Worm (Caenorhabditis elegans) whole organism, L1 larva: ENCODE data around the gene ZK856.6.

Experiments used
- C04F5.9 ChIP-seq: sonication (generic microtip); optimal IDR thresholded peaks from 2 replicates; lab custom pipeline; 2016; ENCODE audit warnings: missing genetic modification characterization, missing compliant biosample characterization
- C16A3.4 ChIP-seq: fragments of 150-350 bp; optimal IDR thresholded peaks from 2 replicates; lab custom pipeline; 2014; ENCODE audit warnings: missing biosample characterization, missing genetic modification characterization
- alr-1 ChIP-seq: fragments of 200-800 bp; sonication (Bioruptor generic); optimal IDR thresholded peaks from 2 replicates; lab custom pipeline; 2018; ENCODE audit warnings: borderline replicate concordance, mild to moderate bottlenecking, missing genetic modification characterization, missing compliant biosample characterization
- aly-2 ChIP-seq: fragments of 150-350 bp; optimal IDR thresholded peaks from 2 replicates; lab custom pipeline; 2014; ENCODE audit warnings: missing biosample characterization, missing genetic modification characterization
- blmp-1 ChIP-seq: fragments of 150-350 bp; optimal IDR thresholded peaks from 2 replicates; lab custom pipeline; 2014; ENCODE audit warnings: missing biosample characterization, missing genetic modification characterization
- ceh-8 ChIP-seq: fragments of 200-800 bp; sonication (Bioruptor generic); optimal IDR thresholded peaks from 2 replicates; lab custom pipeline; 2018; ENCODE audit warnings: mild to moderate bottlenecking, missing genetic modification characterization, moderate library complexity, missing compliant biosample characterization
- ceh-82 ChIP-seq, 3 experiments: fragments of 150-350 bp in 1 of 3; sonication (generic microtip) in 2 of 3; optimal IDR thresholded peaks; 2 replicates each; lab custom pipeline; 2014 to 2017; ENCODE audit warnings: missing biosample characterization in 3 of 3, missing genetic modification characterization in 3 of 3
- dpl-1 ChIP-seq, 3 experiments: fragments of 150-350 bp in 2 of 3; sonication (generic microtip) in 1 of 3; optimal IDR thresholded peaks; 2 replicates each; lab custom pipeline; 2014 to 2017; ENCODE audit warnings: missing biosample characterization in 3 of 3, missing genetic modification characterization in 3 of 3, missing genetic modification reagents in 3 of 3
- dsc-1 ChIP-seq: sonication (generic microtip); optimal IDR thresholded peaks from 2 replicates; lab custom pipeline; 2016; ENCODE audit warnings: mild to moderate bottlenecking, missing genetic modification characterization, missing compliant biosample characterization
- efl-1 ChIP-seq, 4 experiments: fragments of 150-350 bp; optimal IDR thresholded peaks in 3 of 4; peaks in 1 of 4; 1 replicate in 1 of 4; 2 replicates in 3 of 4; lab custom pipeline; 2014; ENCODE audit warnings: missing biosample characterization in 2 of 4, missing genetic modification characterization in 2 of 4, missing genetic modification reagents in 2 of 4
- elt-2 ChIP-seq: sonication (generic microtip); optimal IDR thresholded peaks from 2 replicates; lab custom pipeline; 2016; ENCODE audit warnings: missing genetic modification characterization, mild to moderate bottlenecking, inconsistent platforms, missing compliant biosample characterization, missing genetic modification reagents
- fkh-8 ChIP-seq: sonication (generic microtip); optimal IDR thresholded peaks from 2 replicates; lab custom pipeline; 2016; ENCODE audit warnings: mild to moderate bottlenecking, missing genetic modification characterization, missing compliant biosample characterization
- hlh-17 ChIP-seq: fragments of 200-800 bp; sonication (Bioruptor generic); optimal IDR thresholded peaks from 2 replicates; lab custom pipeline; 2018; ENCODE audit warnings: missing genetic modification characterization, mild to moderate bottlenecking, missing compliant biosample characterization, moderate library complexity, borderline replicate concordance
- jun-1 ChIP-seq: fragments of 150-350 bp; optimal IDR thresholded peaks from 2 replicates; lab custom pipeline; 2014; ENCODE audit warnings: missing biosample characterization, missing genetic modification reagents, missing genetic modification characterization
- lin-13 ChIP-seq: fragments of 150-350 bp; optimal IDR thresholded peaks from 2 replicates; lab custom pipeline; 2014; ENCODE audit warnings: missing biosample characterization, missing genetic modification reagents, missing genetic modification characterization
- lin-14 ChIP-seq: fragments of 200-800 bp; sonication (Bioruptor generic); optimal IDR thresholded peaks from 2 replicates; lab custom pipeline; 2018; ENCODE audit warnings: mild to moderate bottlenecking, missing genetic modification characterization, moderate library complexity, missing compliant biosample characterization
- lin-15B ChIP-seq: fragments of 150-350 bp; sonication (generic microtip); optimal IDR thresholded peaks from 3 replicates; lab custom pipeline; 2014; ENCODE audit warnings: missing biosample characterization, missing genetic modification characterization
- lin-35 ChIP-seq, 2 experiments: fragments of 150-350 bp; optimal IDR thresholded peaks; 2 replicates each; lab custom pipeline; 2014; ENCODE audit warnings: missing biosample characterization in 2 of 2, missing genetic modification characterization in 2 of 2, missing genetic modification reagents in 2 of 2
- lir-3 ChIP-seq: sonication (generic microtip); optimal IDR thresholded peaks from 2 replicates; lab custom pipeline; 2016; ENCODE audit warnings: mild to moderate bottlenecking, missing genetic modification characterization, moderate library complexity, missing compliant biosample characterization; ENCODE audit not compliant: poor library complexity
- mef-2 ChIP-seq: fragments of 150-350 bp; optimal IDR thresholded peaks from 2 replicates; lab custom pipeline; 2014; ENCODE audit warnings: missing biosample characterization, missing genetic modification characterization
- nhr-11 ChIP-seq: fragments of 150-350 bp; optimal IDR thresholded peaks from 2 replicates; lab custom pipeline; 2014; ENCODE audit warnings: missing biosample characterization, missing genetic modification characterization
- nhr-12 ChIP-seq: sonication (generic microtip); optimal IDR thresholded peaks from 2 replicates; lab custom pipeline; 2017; ENCODE audit warnings: missing biosample characterization, missing genetic modification characterization
- nhr-20 ChIP-seq: sonication (generic microtip); optimal IDR thresholded peaks from 2 replicates; lab custom pipeline; 2016; ENCODE audit warnings: mild to moderate bottlenecking, missing genetic modification characterization, missing compliant biosample characterization
- nhr-47 ChIP-seq: sonication (generic microtip); optimal IDR thresholded peaks from 2 replicates; lab custom pipeline; 2016; ENCODE audit warnings: mild to moderate bottlenecking, missing genetic modification characterization, moderate library complexity, missing compliant biosample characterization
- nhr-71 ChIP-seq: sonication (generic microtip); optimal IDR thresholded peaks from 2 replicates; lab custom pipeline; 2016; ENCODE audit warnings: mild to moderate bottlenecking, missing genetic modification characterization, moderate library complexity, missing compliant biosample characterization
- nhr-84 ChIP-seq: sonication (generic microtip); optimal IDR thresholded peaks from 2 replicates; lab custom pipeline; 2017; ENCODE audit warnings: missing biosample characterization, missing genetic modification characterization
- nhr-85 ChIP-seq: sonication (generic microtip); peaks from one replicate; lab custom pipeline; 2016; ENCODE audit warnings: missing genetic modification characterization, inconsistent platforms, missing compliant biosample characterization
- nhr-90 ChIP-seq: sonication (generic microtip); optimal IDR thresholded peaks from 2 replicates; lab custom pipeline; 2016; ENCODE audit warnings: mild to moderate bottlenecking, missing genetic modification characterization, missing compliant biosample characterization; ENCODE audit not compliant: poor library complexity
- pax-3 ChIP-seq: fragments of 200-800 bp; sonication (Bioruptor generic); optimal IDR thresholded peaks from 2 replicates; lab custom pipeline; 2018; ENCODE audit warnings: mild to moderate bottlenecking, missing genetic modification characterization, moderate library complexity, missing compliant biosample characterization
- pqm-1 ChIP-seq: sonication (generic microtip); optimal IDR thresholded peaks from 3 replicates; lab custom pipeline; 2017; ENCODE audit warnings: missing biosample characterization, missing genetic modification characterization
- skn-1 ChIP-seq: fragments of 150-350 bp; optimal IDR thresholded peaks from 2 replicates; lab custom pipeline; 2014; ENCODE audit warnings: missing biosample characterization, missing genetic modification characterization
- snu-23 ChIP-seq: sonication (generic microtip); optimal IDR thresholded peaks from 2 replicates; lab custom pipeline; 2016; ENCODE audit warnings: missing genetic modification characterization, missing compliant biosample characterization
- sox-4 ChIP-seq: sonication (generic microtip); optimal IDR thresholded peaks from 2 replicates; lab custom pipeline; 2016; ENCODE audit warnings: missing genetic modification characterization, missing compliant biosample characterization
- sup-37 ChIP-seq: fragments of 200-800 bp; sonication (Bioruptor generic); optimal IDR thresholded peaks from 2 replicates; lab custom pipeline; 2018; ENCODE audit warnings: mild to moderate bottlenecking, missing genetic modification characterization, missing compliant biosample characterization
- unc-98 ChIP-seq: fragments of 200-800 bp; sonication (Bioruptor generic); IDR thresholded peaks from 2 replicates; pipeline ENCODE4 v1.3.6; 2022; ENCODE audit warnings: missing genetic modification characterization, missing compliant biosample characterization
- xbp-1 ChIP-seq: sonication (generic microtip); optimal IDR thresholded peaks from 2 replicates; lab custom pipeline; 2016; ENCODE audit warnings: missing genetic modification characterization, missing compliant biosample characterization
- ztf-11 ChIP-seq, 2 experiments: sonication (generic microtip); optimal IDR thresholded peaks; 2 replicates each; lab custom pipeline; 2016 to 2017; ENCODE audit warnings: missing genetic modification characterization in 2 of 2, missing biosample characterization in 1 of 2, missing compliant biosample characterization in 1 of 2
- ztf-4 ChIP-seq: fragments of 150-350 bp; optimal IDR thresholded peaks from 2 replicates; lab custom pipeline; 2014; ENCODE audit warnings: missing biosample characterization, missing genetic modification characterization

Gene ZK856.6

DNA sequence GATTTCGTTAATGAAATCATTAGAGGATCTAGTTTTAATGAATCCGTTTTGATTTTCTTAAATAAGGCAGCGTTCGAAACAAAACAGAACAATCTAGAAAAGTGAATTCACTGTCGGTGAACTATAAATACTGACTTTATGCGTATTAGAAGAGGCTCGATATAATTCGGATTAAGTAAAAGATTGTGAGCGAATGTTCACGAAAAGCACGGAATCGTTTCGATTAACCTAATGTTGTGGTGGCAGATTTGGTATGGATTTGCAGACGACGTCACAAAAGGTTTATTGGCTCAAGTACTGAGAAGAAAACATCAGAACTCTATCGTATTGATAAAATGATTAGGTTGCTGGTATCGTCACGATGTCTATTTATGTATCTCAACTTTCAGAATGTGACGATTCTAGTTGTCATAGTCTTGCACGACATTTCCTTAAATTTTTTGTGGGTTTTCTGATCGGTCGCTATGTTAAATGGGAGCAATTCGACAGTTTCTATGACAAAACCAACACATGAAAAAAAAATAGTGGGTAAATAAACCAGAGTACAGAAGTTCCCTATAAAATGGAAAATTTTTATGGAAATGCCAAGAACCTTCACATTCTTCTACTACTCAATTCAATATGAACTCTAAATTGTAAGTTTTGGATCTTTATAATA, 30.9 kb downstream of the ZK856.6 start, which contains the start of the genes pyt-1 and fipr-7:
Gene pyt-1 (minus strand): TSS at position 101 of the 658 bp plus-strand sequence.
Gene fipr-7 (plus strand): TSS at position 608 of the 658 bp plus-strand sequence.
- TF ChIP-seq dsc-1 (tag; lab: Kevin White, UChicago): peak; percentile 61
- TF ChIP-seq nhr-84 (tag; lab: Kevin White, UChicago): no peak
- TF ChIP-seq, all 84 proteins: peak for 1

DNA sequence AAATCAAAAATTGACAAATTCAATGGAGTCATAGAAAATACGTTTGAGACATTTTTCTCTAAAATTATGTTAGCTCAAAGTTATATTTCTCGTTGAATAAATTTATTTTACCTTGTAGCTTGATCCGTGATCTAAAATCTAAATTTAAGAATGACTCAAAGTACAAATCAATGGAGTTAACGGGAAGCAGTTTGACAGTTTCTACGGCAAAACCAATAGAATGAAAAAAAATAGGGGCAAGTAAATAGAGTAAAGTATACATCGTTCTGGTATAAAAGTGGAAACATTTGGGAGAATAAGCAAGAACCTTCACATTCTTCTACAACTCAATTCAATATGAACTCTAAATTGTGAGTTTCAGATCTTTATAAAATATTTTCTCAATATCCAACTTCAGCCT, 32.4 kb downstream of the ZK856.6 start, which contains the start of gene fipr-6:
Gene fipr-6 (plus strand): TSS at position 301 of the 400 bp plus-strand sequence.
- TF ChIP-seq snu-23: no peak

DNA sequence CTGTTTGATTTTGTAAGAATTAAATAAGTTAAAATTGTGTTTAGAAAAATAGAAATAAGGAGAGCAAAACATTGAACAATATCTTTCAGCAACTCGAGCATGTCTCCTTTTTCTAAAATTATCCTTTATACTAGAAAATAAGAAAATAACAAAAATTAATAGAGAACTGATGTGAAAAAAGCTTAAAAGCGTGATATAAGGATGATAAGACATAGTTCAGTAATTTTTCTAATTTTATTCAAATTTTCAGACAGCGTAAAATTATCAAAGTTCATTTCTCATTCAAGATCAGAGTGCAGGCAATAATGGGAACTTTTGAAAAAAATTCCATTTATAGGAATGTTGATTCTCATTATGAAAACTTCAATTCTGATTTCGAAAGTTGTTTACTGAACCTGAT, 34.8 kb downstream of the ZK856.6 start, which contains the start of gene str-182:
Gene str-182 (minus strand): TSS at position 101 of the 400 bp plus-strand sequence.
- no peak for TF ChIP-seq aly-2 (tag; lab: Kevin White, UChicago)
- peak; percentile 12 for TF ChIP-seq nhr-71
- no peak for TF ChIP-seq ceh-8 (GFP tag; lab: Kevin White, UChicago)
- TF ChIP-seq fkh-8: peak; percentile 41

DNA sequence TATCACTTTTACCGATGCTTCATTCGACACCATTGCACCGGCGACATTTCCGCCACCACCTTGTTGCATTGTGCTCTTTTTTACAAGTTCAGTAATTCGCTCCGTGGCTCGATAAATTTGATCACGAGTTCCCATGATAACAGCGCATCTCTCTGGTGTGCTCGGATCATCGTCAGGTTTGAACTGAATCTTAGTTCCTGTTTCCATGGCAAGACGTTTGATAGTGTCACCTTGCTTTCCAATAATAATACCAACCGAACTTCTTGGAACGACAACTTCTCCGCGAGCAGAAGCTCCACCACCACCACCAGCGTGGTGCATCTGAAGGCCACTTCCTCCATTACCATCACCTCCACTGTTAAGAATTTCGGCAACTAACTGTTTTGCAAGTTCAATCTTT, 38.7 kb downstream of the ZK856.6 start:
- TF ChIP-seq nhr-12 (tag; lab: Kevin White, UChicago): no peak
- TF ChIP-seq pqm-1 (tag; lab: Kevin White, UChicago): no peak
- TF ChIP-seq nhr-11: no peak
- TF ChIP-seq nhr-84 (tag; lab: Kevin White, UChicago): no peak
- TF ChIP-seq xbp-1 (tag; lab: Kevin White, UChicago): no peak
- no peak for TF ChIP-seq sup-37 (GFP tag; lab: Kevin White, UChicago)
- TF ChIP-seq ceh-8 (GFP tag; lab: Kevin White, UChicago): no peak
- no peak for TF ChIP-seq nhr-20 (tag; lab: Kevin White, UChicago)
- TF ChIP-seq jun-1: no peak
- no peak for TF ChIP-seq aly-2 (tag; lab: Kevin White, UChicago)
- no peak for TF ChIP-seq nhr-47

DNA sequence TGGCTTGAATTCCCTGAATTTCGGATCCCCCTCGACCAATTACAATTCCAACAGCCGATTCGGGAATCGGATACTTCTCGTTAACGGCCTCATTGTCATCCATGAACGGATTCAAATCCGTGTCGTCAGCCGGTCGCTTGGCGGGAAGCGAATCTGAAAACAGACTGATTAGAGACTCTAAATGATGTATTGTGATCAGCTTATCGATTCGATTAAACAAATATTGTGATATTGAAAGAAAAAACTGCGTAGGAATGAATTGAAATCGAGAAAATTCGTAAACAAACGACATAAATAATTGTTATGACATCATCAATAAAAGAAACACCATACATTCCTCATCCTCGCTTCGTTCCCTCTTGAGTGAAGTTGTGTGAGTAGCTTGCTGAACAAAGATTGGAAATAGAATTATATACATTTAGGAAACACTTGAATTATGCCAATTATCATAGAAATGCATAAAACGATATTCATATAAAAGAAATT, 39.5 kb downstream of the ZK856.6 start:
- TF ChIP-seq nhr-85 (peak; percentile 53), efl-1 (optimal IDR thresholded peaks at IDR 0.05; lab: Kevin White, UChicago) (no peak), efl-1 (GFP tag; optimal IDR thresholded peaks at IDR 0.05 in 1 of 2; lab: Kevin White, UChicago) (peak in 1 of 2 experiments; percentile 11), alr-1 (tag; lab: Kevin White, UChicago) (no peak)

DNA sequence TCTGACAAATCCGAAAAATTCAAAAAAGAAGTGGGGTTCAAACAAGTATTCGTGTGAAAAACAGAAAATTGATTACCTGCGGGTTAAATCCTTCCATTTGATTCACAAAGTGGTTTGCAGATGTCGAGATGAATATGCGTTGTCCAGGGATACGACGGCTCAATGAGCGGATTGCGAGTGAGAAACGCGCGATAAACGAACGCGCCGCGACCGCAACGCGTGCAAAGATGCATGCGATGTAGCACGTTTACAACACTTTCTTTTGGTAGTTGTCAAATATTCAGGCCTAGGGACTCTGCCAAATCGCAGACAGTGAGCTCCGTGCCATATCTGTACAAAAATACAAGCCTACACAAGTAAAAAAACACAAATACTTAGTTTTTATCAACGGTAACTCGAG, 40.2 kb downstream of the ZK856.6 start, which contains the start of gene fubl-1:
Gene fubl-1 (minus strand): TSS at position 202 of the 400 bp plus-strand sequence.
- TF ChIP-seq unc-98 (no peak), lir-3 (no peak), blmp-1 (peak; percentile 13), hlh-17 (GFP tag; lab: Kevin White, UChicago) (no peak), pax-3 (no peak), nhr-11 (no peak), fkh-8 (peak; percentile 74), snu-23 (peak; percentile 18), nhr-71 (peak; percentile 24), ztf-11 (tag; optimal IDR thresholded peaks at IDR 0.05; lab: Kevin White, UChicago) (no peak), lin-13 (GFP tag; lab: Kevin White, UChicago) (no peak), dpl-1 (GFP tag; optimal IDR thresholded peaks at IDR 0.05; lab: Kevin White, UChicago) (peak in 2 of 3 experiments; percentile 41 to 62), lin-14 (GFP tag; lab: Kevin White, UChicago) (peak; percentile 43), xbp-1 (tag; lab: Kevin White, UChicago) (peak; percentile 10), C04F5.9 (tag; lab: Kevin White, UChicago) (no peak), nhr-90 (tag; lab: Kevin White, UChicago) (no peak), mef-2 (tag; lab: Kevin White, UChicago) (no peak), lin-35 (GFP tag; optimal IDR thresholded peaks at IDR 0.05; lab: Kevin White, UChicago) (peak; percentile 50 to 64), lin-15B (tag; lab: Kevin White, UChicago) (peak; percentile 55), C16A3.4 (tag; lab: Kevin White, UChicago) (peak; percentile 8), sox-4 (tag; lab: Kevin White, UChicago) (no peak), efl-1 (optimal IDR thresholded peaks at IDR 0.05; lab: Kevin White, UChicago) (peak; percentile 37 to 42), efl-1 (GFP tag; optimal IDR thresholded peaks at IDR 0.05 in 1 of 2; lab: Kevin White, UChicago) (peak in 1 of 2 experiments; percentile 27), ceh-82 (tag; optimal IDR thresholded peaks at IDR 0.05; lab: Kevin White, UChicago) (peak in 1 of 3 experiments; percentile 61), dsc-1 (tag; lab: Kevin White, UChicago) (peak; percentile 25), skn-1 (tag; lab: Kevin White, UChicago) (peak; percentile 28), ztf-4 (tag; lab: Kevin White, UChicago) (no peak), elt-2 (no peak)
